Worm (Caenorhabditis elegans): Measurements from ENCODE around the gene Y119D3B.21.

Gene Y119D3B.21

ce11 chrIII:1218221-1218620 lies 3.4 kb downstream of the Y119D3B.21 start:
- no peak for TF ChIP-seq unc-62 (GFP tag; optimal IDR thresholded peaks at IDR 0.05)

- no peak for TF ChIP-seq unc-62 (GFP tag; optimal IDR thresholded peaks at IDR 0.05)
Measured at ce11 chrIII:1218998-1219397, 4.2 kb downstream of the Y119D3B.21 start.

ce11 chrIII:1220012-1220411 lies 5.2 kb downstream of the Y119D3B.21 start:
- TF ChIP-seq unc-62 (GFP tag; optimal IDR thresholded peaks at IDR 0.05) = no peak

- no peak for TF ChIP-seq unc-62 (GFP tag; optimal IDR thresholded peaks at IDR 0.05)
Measured at ce11 chrIII:1221995-1222394, 7.2 kb downstream of the Y119D3B.21 start.

ce11 chrIII:1223319-1224093 lies 8.7 kb downstream of the Y119D3B.21 start:
- no peak for TF ChIP-seq unc-62 (GFP tag; optimal IDR thresholded peaks at IDR 0.05)

- no peak for TF ChIP-seq unc-62 (GFP tag; optimal IDR thresholded peaks at IDR 0.05)
Measured at ce11 chrIII:1225116-1225515, 10.3 kb downstream of the Y119D3B.21 start.

ce11 chrIII:1225595-1225994 lies 10.8 kb downstream of the Y119D3B.21 start:
- TF ChIP-seq unc-62 (GFP tag; optimal IDR thresholded peaks at IDR 0.05) = no peak

ce11 chrIII:1226256-1226655 lies 11.5 kb downstream of the Y119D3B.21 start:
- no peak for TF ChIP-seq unc-62 (GFP tag; optimal IDR thresholded peaks at IDR 0.05)

ce11 chrIII:1228593-1228992 lies 13.8 kb downstream of the Y119D3B.21 start:
- TF ChIP-seq unc-62 (GFP tag; optimal IDR thresholded peaks at IDR 0.05) = no peak

ce11 chrIII:1229510-1229909 lies 14.7 kb downstream of the Y119D3B.21 start:
- TF ChIP-seq unc-62 (GFP tag; optimal IDR thresholded peaks at IDR 0.05) = no peak

ce11 chrIII:1230174-1230573 lies 15.4 kb downstream of the Y119D3B.21 start, which contains the start of gene pes-4:
TSS of gene pes-4 (minus strand) at chrIII:1230274.
- no peak for TF ChIP-seq unc-62 (GFP tag; optimal IDR thresholded peaks at IDR 0.05)

ce11 chrIII:1230672-1231071 lies 15.9 kb downstream of the Y119D3B.21 start:
- no peak for TF ChIP-seq unc-62 (GFP tag; optimal IDR thresholded peaks at IDR 0.05)

ce11 chrIII:1231186-1231585 lies 16.4 kb downstream of the Y119D3B.21 start:
- no peak for TF ChIP-seq unc-62 (GFP tag; optimal IDR thresholded peaks at IDR 0.05)

- no peak for TF ChIP-seq unc-62 (GFP tag; optimal IDR thresholded peaks at IDR 0.05)
Measured at ce11 chrIII:1238704-1239103, 23.9 kb downstream of the Y119D3B.21 start, which contains the start of gene fbxa-61. TSS of gene fbxa-61 (plus strand) at chrIII:1239048.

- TF ChIP-seq unc-62 (GFP tag; optimal IDR thresholded peaks at IDR 0.05) = no peak
Measured at ce11 chrIII:1243199-1243598, 28.4 kb downstream of the Y119D3B.21 start, which contains the start of gene fbxa-63. TSS of gene fbxa-63 (plus strand) at chrIII:1243508.

- TF ChIP-seq unc-62 (GFP tag; optimal IDR thresholded peaks at IDR 0.05) = no peak
Measured at ce11 chrIII:1248335-1248734, 33.5 kb downstream of the Y119D3B.21 start.

ce11 chrIII:1249111-1249583 lies 34.3 kb downstream of the Y119D3B.21 start, which contains the start of the genes fbxa-76 and fbxa-77:
TSS of gene fbxa-76 (minus strand) at chrIII:1249161.
TSS of gene fbxa-77 (plus strand) at chrIII:1249475.
- TF ChIP-seq unc-62 (GFP tag; optimal IDR thresholded peaks at IDR 0.05) = no peak
